Fruit fly (Drosophila melanogaster) whole organism, embryonic: ENCODE data around the gene CG18661.
A peak's percentile ranks its signal among the peaks of the same experiment; 100 is the strongest.

Experiments used
- Awh ChIP-seq: fragments of 200-800 bp; sonication (Bioruptor generic); IDR thresholded peaks from 2 replicates; pipeline ENCODE4, ENCODE4 v1.3.6; 2022; ENCODE audit warnings: missing biosample characterization, missing genetic modification characterization
- Blimp-1 ChIP-seq: fragments of 200-800 bp; sonication (Bioruptor generic); optimal IDR thresholded peaks from 3 replicates; lab custom pipeline; 2018; ENCODE audit warnings: missing biosample characterization, missing genetic modification characterization, mild to moderate bottlenecking, moderate library complexity, missing genetic modification reagents
- CG10209 ChIP-seq: fragments of 200-800 bp; sonication (Bioruptor generic); optimal IDR thresholded peaks from 3 replicates; lab custom pipeline; 2017; ENCODE audit warnings: missing biosample characterization, mild to moderate bottlenecking, missing genetic modification characterization, missing genetic modification reagents
- CG10267 ChIP-seq: fragments of 200-800 bp; sonication (Bioruptor generic); optimal IDR thresholded peaks from 2 replicates; lab custom pipeline; 2018; ENCODE audit warnings: missing biosample characterization, mild to moderate bottlenecking, missing genetic modification characterization, moderate library complexity
- CG10979 ChIP-seq: fragments of 200-800 bp; sonication (Bioruptor generic); optimal IDR thresholded peaks from 2 replicates; lab custom pipeline; 2018; ENCODE audit warnings: missing biosample characterization, mild to moderate bottlenecking, missing genetic modification characterization, moderate library complexity
- CG11695 ChIP-seq: fragments of 200-800 bp; sonication (Bioruptor generic); IDR thresholded peaks from 3 replicates; pipeline ENCODE4 v1.3.6; 2022; ENCODE audit warnings: missing biosample characterization, missing genetic modification characterization
- CG12071 ChIP-seq: fragments of 200-800 bp; sonication (Bioruptor generic); optimal IDR thresholded peaks from 3 replicates; lab custom pipeline; 2018; ENCODE audit warnings: missing biosample characterization, mild to moderate bottlenecking, missing genetic modification characterization
- CG14965 ChIP-seq: fragments of 200-800 bp; sonication (Bioruptor generic); optimal IDR thresholded peaks from 2 replicates; lab custom pipeline; 2016; ENCODE audit warnings: missing biosample characterization, missing genetic modification characterization, borderline replicate concordance
- CG15514 ChIP-seq: fragments of 200-800 bp; sonication (Bioruptor generic); optimal IDR thresholded peaks from 3 replicates; lab custom pipeline; 2017; ENCODE audit warnings: missing biosample characterization, missing genetic modification characterization, mild to moderate bottlenecking, moderate library complexity, missing genetic modification reagents
- CG15696 ChIP-seq: fragments of 200-800 bp; sonication (Bioruptor generic); optimal IDR thresholded peaks from 2 replicates; lab custom pipeline; 2019; ENCODE audit warnings: missing biosample characterization, mild to moderate bottlenecking, missing genetic modification characterization, moderate library complexity
- CG1602 ChIP-seq: fragments of 200-800 bp; sonication (Bioruptor generic); optimal IDR thresholded peaks from 3 replicates; lab custom pipeline; 2016; ENCODE audit warnings: missing biosample characterization, missing genetic modification characterization
- CG17385 ChIP-seq: fragments of 200-800 bp; sonication (Bioruptor generic); optimal IDR thresholded peaks from 3 replicates; lab custom pipeline; 2018; ENCODE audit warnings: missing biosample characterization, mild to moderate bottlenecking, missing genetic modification characterization
- CG18599 ChIP-seq: fragments of 200-800 bp; sonication (Bioruptor generic); optimal IDR thresholded peaks from 3 replicates; lab custom pipeline; 2017; ENCODE audit warnings: missing biosample characterization, missing genetic modification characterization, mild to moderate bottlenecking, moderate library complexity, missing genetic modification reagents
- CG31441 ChIP-seq: fragments of 200-800 bp; sonication (Bioruptor generic); IDR thresholded peaks from 2 replicates; pipeline ENCODE4 v1.3.6; 2022; ENCODE audit warnings: missing biosample characterization, missing genetic modification characterization
- CG32532 ChIP-seq: fragments of 200-800 bp; sonication (Bioruptor generic); IDR thresholded peaks from 2 replicates; pipeline ENCODE4 v1.3.6; 2022; ENCODE audit warnings: missing biosample characterization, missing genetic modification characterization
- CG5953 ChIP-seq: fragments of 200-800 bp; sonication (Bioruptor generic); IDR thresholded peaks from 2 replicates; pipeline ENCODE4 v1.3.6; 2022; ENCODE audit warnings: missing biosample characterization, missing genetic modification characterization
- CG7372 ChIP-seq: fragments of 200-800 bp; sonication (Bioruptor generic); IDR thresholded peaks from 2 replicates; pipeline ENCODE4 v1.3.6; 2022; ENCODE audit warnings: missing biosample characterization, missing genetic modification characterization
- CG8089 ChIP-seq: fragments of 200-800 bp; sonication (Bioruptor generic); optimal IDR thresholded peaks from 3 replicates; lab custom pipeline; 2016; ENCODE audit warnings: missing biosample characterization, missing genetic modification characterization
- CG8388 ChIP-seq: fragments of 200-800 bp; sonication (Bioruptor generic); optimal IDR thresholded peaks from 2 replicates; lab custom pipeline; 2019; ENCODE audit warnings: missing biosample characterization, mild to moderate bottlenecking, missing genetic modification characterization, moderate library complexity
- Chrac-16 ChIP-seq: fragments of 200-800 bp; sonication (Bioruptor generic); optimal IDR thresholded peaks from 3 replicates; lab custom pipeline; 2016; ENCODE audit warnings: missing biosample characterization, missing genetic modification characterization
- CkIIα-i1 ChIP-seq: fragments of 200-800 bp; sonication (Bioruptor generic); IDR thresholded peaks from 2 replicates; pipeline ENCODE4 v1.3.6; 2022; ENCODE audit warnings: missing biosample characterization, missing genetic modification characterization
- Doc2 ChIP-seq: fragments of 200-800 bp; sonication (Bioruptor generic); IDR thresholded peaks from 2 replicates; pipeline ENCODE4 v1.3.6; 2022; ENCODE audit warnings: missing biosample characterization, missing genetic modification characterization
- E2f2 ChIP-seq: fragments of 200-800 bp; sonication (Bioruptor generic); IDR thresholded peaks from 2 replicates; pipeline ENCODE4 v1.3.6; 2022; ENCODE audit warnings: missing biosample characterization, missing genetic modification characterization
- ERR ChIP-seq: fragments of 200-800 bp; sonication (Bioruptor generic); optimal IDR thresholded peaks from 2 replicates; lab custom pipeline; 2016; ENCODE audit warnings: missing biosample characterization, missing genetic modification characterization
- Ets65A ChIP-seq: fragments of 200-800 bp; sonication (Bioruptor generic); peaks from one replicate; lab custom pipeline; 2016; ENCODE audit warnings: missing biosample characterization, missing genetic modification characterization
- HLH54F ChIP-seq: fragments of 200-800 bp; sonication (Bioruptor generic); optimal IDR thresholded peaks from 3 replicates; lab custom pipeline; 2016; ENCODE audit warnings: missing biosample characterization, missing genetic modification characterization
- Hmr ChIP-seq: fragments of 200-800 bp; sonication (Bioruptor generic); optimal IDR thresholded peaks from 3 replicates; lab custom pipeline; 2017; ENCODE audit warnings: mild to moderate bottlenecking, missing biosample characterization, missing genetic modification reagents, missing genetic modification characterization
- Hsf ChIP-seq: fragments of 200-800 bp; sonication (Bioruptor generic); optimal IDR thresholded peaks from 3 replicates; lab custom pipeline; 2016; ENCODE audit warnings: missing biosample characterization, missing genetic modification characterization
- MBD-R2 ChIP-seq: fragments of 200-800 bp; sonication (Bioruptor generic); IDR thresholded peaks from 2 replicates; pipeline ENCODE4 v1.3.6; 2022; ENCODE audit warnings: missing biosample characterization, missing genetic modification characterization
- MESR4 ChIP-seq: fragments of 200-800 bp; sonication (Bioruptor generic); optimal IDR thresholded peaks from 2 replicates; lab custom pipeline; 2018; ENCODE audit warnings: missing biosample characterization, mild to moderate bottlenecking, missing genetic modification characterization, moderate library complexity
- Max ChIP-seq: fragments of 200-800 bp; sonication (Bioruptor generic); optimal IDR thresholded peaks from 2 replicates; lab custom pipeline; 2016; ENCODE audit warnings: missing biosample characterization, mild to moderate bottlenecking, missing genetic modification characterization
- Oli ChIP-seq: fragments of 200-800 bp; sonication (Bioruptor generic); optimal IDR thresholded peaks from 2 replicates; lab custom pipeline; 2018; ENCODE audit warnings: missing biosample characterization, mild to moderate bottlenecking, missing genetic modification characterization, moderate library complexity
- Ptx1 ChIP-seq: fragments of 200-800 bp; sonication (Bioruptor generic); IDR thresholded peaks from 2 replicates; pipeline ENCODE4 v1.3.6; 2022; ENCODE audit warnings: missing biosample characterization, missing genetic modification characterization
- Spps ChIP-seq: fragments of 200-800 bp; sonication (Bioruptor generic); optimal IDR thresholded peaks from 2 replicates; lab custom pipeline; 2018; ENCODE audit warnings: missing biosample characterization, mild to moderate bottlenecking, missing genetic modification characterization
- Ssrp ChIP-seq: fragments of 200-800 bp; sonication (Bioruptor generic); optimal IDR thresholded peaks from 2 replicates; lab custom pipeline; 2018; ENCODE audit warnings: missing biosample characterization, mild to moderate bottlenecking, missing genetic modification characterization, moderate library complexity
- Xrp1 ChIP-seq: fragments of 200-800 bp; sonication (Bioruptor generic); IDR thresholded peaks from 2 replicates; pipeline ENCODE4 v1.3.6; 2022; ENCODE audit warnings: missing biosample characterization, missing genetic modification characterization
- ara ChIP-seq: fragments of 200-800 bp; sonication (Bioruptor generic); IDR thresholded peaks from 2 replicates; pipeline ENCODE4 v1.3.6; 2022; ENCODE audit warnings: missing biosample characterization, missing genetic modification characterization
- cad ChIP-seq: fragments of >200 bp; optimal IDR thresholded peaks from 2 replicates; lab custom pipeline; 2017; ENCODE audit warnings: missing biosample characterization, missing genetic modification characterization
- dmrt11E ChIP-seq: fragments of 200-800 bp; sonication (Bioruptor generic); optimal IDR thresholded peaks from 3 replicates; lab custom pipeline; 2018; ENCODE audit warnings: missing biosample characterization, mild to moderate bottlenecking, missing genetic modification characterization, moderate library complexity
- gce ChIP-seq: fragments of 200-800 bp; sonication (Bioruptor generic); IDR thresholded peaks from 3 replicates; pipeline ENCODE4 v1.3.6; 2022; ENCODE audit warnings: missing biosample characterization, missing genetic modification characterization
- grau ChIP-seq: fragments of 200-800 bp; optimal IDR thresholded peaks from 3 replicates; lab custom pipeline; 2019; ENCODE audit warnings: missing biosample characterization, mild to moderate bottlenecking, missing genetic modification characterization, moderate library complexity
- kay ChIP-seq: fragments of 200-800 bp; sonication (Bioruptor generic); optimal IDR thresholded peaks from 2 replicates; lab custom pipeline; 2016; ENCODE audit warnings: missing biosample characterization, missing genetic modification characterization
- lmd ChIP-seq: fragments of 200-800 bp; sonication (Bioruptor generic); IDR thresholded peaks from 2 replicates; pipeline ENCODE4 v1.3.6; 2022; ENCODE audit warnings: missing biosample characterization, missing genetic modification characterization
- lola ChIP-seq, 3 experiments: fragments of >200 bp in 2 of 3; fragments of 200-800 bp in 1 of 3; sonication (Bioruptor generic) in 1 of 3; optimal IDR thresholded peaks; 2 replicates each; lab custom pipeline; 2017 to 2019; ENCODE audit warnings: missing biosample characterization in 3 of 3, missing genetic modification characterization in 3 of 3, mild to moderate bottlenecking in 1 of 3, moderate library complexity in 1 of 3
- nom ChIP-seq: fragments of 200-800 bp; sonication (Bioruptor generic); optimal IDR thresholded peaks from 2 replicates; lab custom pipeline; 2017; ENCODE audit warnings: missing biosample characterization, missing genetic modification characterization, mild to moderate bottlenecking, moderate library complexity, missing genetic modification reagents
- ranshi ChIP-seq: fragments of 200-800 bp; sonication (Bioruptor generic); IDR thresholded peaks from 2 replicates; pipeline ENCODE4 v1.3.6; 2022; ENCODE audit warnings: missing biosample characterization, missing genetic modification characterization
- repo ChIP-seq: fragments of 200-800 bp; sonication (Bioruptor generic); optimal IDR thresholded peaks from 2 replicates; lab custom pipeline; 2016; ENCODE audit warnings: missing biosample characterization, missing genetic modification characterization
- sens ChIP-seq: fragments of 200-800 bp; sonication (Bioruptor generic); peaks from one replicate; lab custom pipeline; 2016; ENCODE audit warnings: missing biosample characterization, missing genetic modification characterization
- slbo ChIP-seq: fragments of 200-800 bp; sonication (Bioruptor generic); IDR thresholded peaks from 2 replicates; pipeline ENCODE4 v1.3.6; 2022; ENCODE audit warnings: missing biosample characterization, missing genetic modification characterization
- tin ChIP-seq: fragments of 200-800 bp; sonication (Bioruptor generic); optimal IDR thresholded peaks from 3 replicates; lab custom pipeline; 2016; ENCODE audit warnings: missing biosample characterization, missing genetic modification characterization
- zen ChIP-seq: fragments of 200-800 bp; sonication (Bioruptor generic); optimal IDR thresholded peaks from 3 replicates; lab custom pipeline; 2018; ENCODE audit warnings: missing biosample characterization, mild to moderate bottlenecking, missing genetic modification characterization, moderate library complexity

The CG18661 gene

dm6 chr2L:8959001-8959461 lies 38.4 kb upstream of the CG18661 start, which contains the start of gene CG31886 (continued):
- TF ChIP-seq CG10979 (peak; percentile 27), CG10209 (peak; percentile 3), CG5953 (no peak), gce (GFP tag; lab: Robert Waterston, UW) (no peak), repo (GFP tag; lab: Kevin White, UChicago) (no peak), CG8089 (GFP tag; lab: Kevin White, UChicago) (no peak), E2f2 (no peak), CG14965 (no peak), CG31441 (GFP tag; lab: Robert Waterston, UW) (no peak; the same call in 1 of the 2 replicates), tin (peak; percentile 4), dmrt11E (tag; lab: Kevin White, UChicago) (peak; percentile 70), zen (tag; lab: Kevin White, UChicago) (peak; percentile 6), CG15514 (GFP tag; lab: Kevin White, UChicago) (peak; percentile 14), MBD-R2 (GFP tag; lab: Robert Waterston, UW) (peak; percentile 21; the same call in 1 of the 2 replicates), Max (GFP tag; lab: Kevin White, UChicago) (no peak), slbo (GFP tag; lab: Robert Waterston, UW) (peak; percentile 64), ara (GFP tag; lab: Robert Waterston, UW) (no peak), MESR4 (GFP tag; lab: Kevin White, UChicago) (no peak), CG11695 (GFP tag; lab: Robert Waterston, UW) (0 out of 3 replicates have a peak, but pooled peaks have one; percentile 36), Chrac-16 (GFP tag; lab: Kevin White, UChicago) (peak; percentile 2), CG15696 (peak; percentile 16), CG12071 (no peak), Ssrp (tag; lab: Kevin White, UChicago) (peak; percentile 22), Ets65A (GFP tag; lab: Kevin White, UChicago) (no peak), Spps (tag; lab: Kevin White, UChicago) (no peak), CkIIα-i1 (no peak), Oli (tag; lab: Kevin White, UChicago) (peak; percentile 7), CG7372 (GFP tag; lab: Robert Waterston, UW) (peak; percentile 28; the same call in 1 of the 2 replicates), ERR (GFP tag; lab: Kevin White, UChicago) (no peak), CG18599 (GFP tag; lab: Kevin White, UChicago) (peak; percentile 62), grau (tag; lab: Kevin White, UChicago) (peak; percentile 6), Blimp-1 (GFP tag; lab: Kevin White, UChicago) (peak; percentile 29), CG17385 (GFP tag; lab: Kevin White, UChicago) (no peak), CG8388 (GFP tag; lab: Kevin White, UChicago) (peak; percentile 61), Hmr (GFP tag; lab: Kevin White, UChicago) (peak; percentile 13), Awh (GFP tag; lab: Robert Waterston, UW) (no peak), CG1602 (GFP tag; lab: Kevin White, UChicago) (no peak), lola (GFP tag; optimal IDR thresholded peaks at IDR 0.05; lab: Kevin White, UChicago) (peak in 1 of 3 experiments; percentile 17), HLH54F (GFP tag; lab: Kevin White, UChicago) (no peak), CG10267 (tag; lab: Kevin White, UChicago) (peak; percentile 3), Xrp1 (GFP tag; lab: Robert Waterston, UW) (peak; percentile 55; the same call in 1 of the 2 replicates), sens (GFP tag; lab: Kevin White, UChicago) (peak; percentile 78), Ptx1 (GFP tag; lab: Robert Waterston, UW) (no peak), kay (GFP tag; lab: Kevin White, UChicago) (no peak), lmd (GFP tag; lab: Robert Waterston, UW) (peak; percentile 31; the same call in 1 of the 2 replicates), ranshi (GFP tag; lab: Robert Waterston, UW) (no peak; the same call in 1 of the 2 replicates), cad (GFP tag; lab: Kevin White, UChicago) (no peak), Doc2 (GFP tag; lab: Robert Waterston, UW) (no peak), nom (GFP tag; lab: Kevin White, UChicago) (no peak), CG32532 (GFP tag; lab: Robert Waterston, UW) (peak; percentile 43; the same call in 1 of the 2 replicates), Hsf (GFP tag; lab: Kevin White, UChicago) (no peak)
